Fruit fly (Drosophila melanogaster): ENCODE data around the gene CG14422.
A peak's percentile ranks its signal among the peaks of the same experiment; 100 is the strongest.

Gene CG14422

DNA sequence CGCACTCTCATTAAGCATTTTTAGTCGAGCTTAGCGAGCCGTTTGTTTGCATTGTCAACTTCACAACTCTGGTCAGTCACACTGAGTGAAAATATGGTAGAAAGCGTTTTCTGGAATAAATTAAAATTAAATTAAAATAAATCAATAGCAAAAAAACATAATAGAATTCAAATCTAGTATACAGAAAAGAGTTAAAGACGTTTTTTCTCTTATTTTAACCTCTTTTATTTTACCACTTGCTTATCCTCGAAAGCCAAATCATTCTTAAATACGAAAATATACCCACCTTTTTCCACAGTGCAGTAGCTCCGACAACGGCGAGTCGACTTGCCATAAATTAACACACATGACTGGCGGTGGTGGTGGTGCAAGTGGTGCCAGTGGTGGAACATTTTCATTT lies 8.5 kb downstream of the CG14422 start (continued):
- TF ChIP-seq cwo (GFP tag; optimal IDR thresholded peaks at IDR 0.05) (peak; percentile 1), CG17612 (GFP tag; IDR thresholded peaks at IDR 0.05) (no peak), CG33213 (GFP tag; optimal IDR thresholded peaks at IDR 0.05) (no peak), CG30403 (GFP tag; optimal IDR thresholded peaks at IDR 0.05) (peak; percentile 10), croc (GFP tag; conservative IDR thresholded peaks at IDR 0.05) (peak; percentile 22; the same call in 1 of the 3 replicates), lmd (GFP tag; IDR thresholded peaks at IDR 0.05) (peak; percentile 41; the same call in 1 of the 2 replicates), phol (tag; optimal IDR thresholded peaks at IDR 0.05) (peak; percentile 43), HHEX (GFP tag; optimal IDR thresholded peaks at IDR 0.05) (peak; percentile 11), CG31441 (GFP tag; IDR thresholded peaks at IDR 0.05) (peak; percentile 68), Xrp1 (GFP tag; IDR thresholded peaks at IDR 0.05) (peak; percentile 45; the same call in 1 of the 2 replicates), Lpt (GFP tag; optimal IDR thresholded peaks at IDR 0.05) (no peak), PHDP (tag; optimal IDR thresholded peaks at IDR 0.05) (peak; percentile 14), Sox102F (GFP tag; optimal IDR thresholded peaks at IDR 0.05) (peak; percentile 58), rib (GFP tag; IDR thresholded peaks at IDR 0.05) (no peak), sens (GFP tag) (peak; percentile 49), gsb-n (tag; optimal IDR thresholded peaks at IDR 0.05) (peak; percentile 22), CG14710 (tag; optimal IDR thresholded peaks at IDR 0.05) (peak; percentile 30), fd96Cb (tag; optimal IDR thresholded peaks at IDR 0.05) (peak; percentile 46), fd64A (GFP tag; optimal IDR thresholded peaks at IDR 0.05) (no peak), Sox100B (GFP tag; optimal IDR thresholded peaks at IDR 0.05) (peak; percentile 18), CG17385 (GFP tag; optimal IDR thresholded peaks at IDR 0.05) (peak; percentile 20), nerfin-1 (tag; optimal IDR thresholded peaks at IDR 0.05) (peak; percentile 21), row (GFP tag; IDR thresholded peaks at IDR 0.05) (peak; percentile 69), Hr51 (GFP tag; optimal IDR thresholded peaks at IDR 0.05) (peak in 1 of 2 experiments; percentile 62), CG7556 (GFP tag; optimal IDR thresholded peaks at IDR 0.05) (peak; percentile 41), CG8281 (tag; optimal IDR thresholded peaks at IDR 0.05) (peak; percentile 4), trem (tag; optimal IDR thresholded peaks at IDR 0.05) (no peak), dysf (GFP tag; IDR thresholded peaks at IDR 0.05) (peak; percentile 54; the same call in 2 of the 3 replicates), CG3281 (GFP tag; optimal IDR thresholded peaks at IDR 0.05) (peak; percentile 9), Fer3 (tag; optimal IDR thresholded peaks at IDR 0.05) (peak; percentile 26), HLH54F (GFP tag; optimal IDR thresholded peaks at IDR 0.05) (no peak), otp (GFP tag; IDR thresholded peaks at IDR 0.05) (no peak), D19A (tag; optimal IDR thresholded peaks at IDR 0.05) (peak; percentile 27), CG13424 (tag; optimal IDR thresholded peaks at IDR 0.05) (peak; percentile 35), Nf-YA (GFP tag; IDR thresholded peaks at IDR 0.05) (no peak), CG10979 (tag; optimal IDR thresholded peaks at IDR 0.05) (peak; percentile 46), CG5180 (GFP tag; optimal IDR thresholded peaks at IDR 0.05) (peak; percentile 19), D (optimal IDR thresholded peaks at IDR 0.05) (no peak), D (GFP tag; optimal IDR thresholded peaks at IDR 0.05) (peak; percentile 32), CG2712 (tag; optimal IDR thresholded peaks at IDR 0.05) (peak; percentile 55), Blimp-1 (GFP tag; optimal IDR thresholded peaks at IDR 0.05) (peak; percentile 50), stc (GFP tag; IDR thresholded peaks at IDR 0.05) (no peak), CG4424 (GFP tag; optimal IDR thresholded peaks at IDR 0.05) (peak; percentile 9), CG17361 (GFP tag; IDR thresholded peaks at IDR 0.05) (0 out of 3 replicates have a peak, but pooled peaks have one; percentile 32), gem (tag; optimal IDR thresholded peaks at IDR 0.05) (peak; percentile 68), CG10267 (tag; optimal IDR thresholded peaks at IDR 0.05) (peak; percentile 26), ind (GFP tag; optimal IDR thresholded peaks at IDR 0.05) (peak; percentile 27), sug (tag; optimal IDR thresholded peaks at IDR 0.05) (no peak), CG17829 (tag; optimal IDR thresholded peaks at IDR 0.05) (peak; percentile 22), CG34422 (GFP tag; IDR thresholded peaks at IDR 0.05) (no peak), Meics (GFP tag; optimal IDR thresholded peaks at IDR 0.05) (peak; percentile 4)

Measured in whole organism, embryonic.